Fruit fly (Drosophila melanogaster): ENCODE data around the gene Sgs5.

DNA sequence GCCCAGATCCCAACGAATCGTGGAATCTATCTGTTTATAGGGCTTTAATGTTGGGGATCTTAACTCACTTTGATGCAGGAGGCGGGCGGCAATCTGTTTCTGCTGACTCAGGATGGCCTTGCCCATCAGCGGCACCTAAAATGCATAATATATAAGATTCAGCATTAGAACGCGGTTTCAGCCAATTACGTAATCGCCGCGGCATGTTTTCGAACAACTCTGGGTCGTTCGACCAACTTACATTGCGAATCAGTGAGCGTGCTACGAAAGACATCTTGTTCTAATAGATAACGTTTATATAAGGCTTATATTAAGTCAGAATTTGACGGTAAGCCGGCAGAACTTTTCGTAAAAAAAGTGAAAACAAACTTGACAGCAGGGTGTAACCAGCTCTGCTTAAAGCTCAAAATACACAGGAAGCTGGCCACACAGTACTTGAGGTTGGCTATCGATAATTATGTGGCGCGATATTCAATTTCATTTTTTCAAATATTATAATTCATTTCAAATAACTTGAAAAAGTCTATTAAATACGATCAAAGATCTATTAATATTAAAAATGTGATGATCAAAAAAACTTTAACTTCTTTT, 49.0 kb upstream of the Sgs5 start, which contains the start of gene Prx3:
- no peak for TF ChIP-seq Sin3A (optimal IDR thresholded peaks at IDR 0.05)
- no peak for TF ChIP-seq h (optimal IDR thresholded peaks at IDR 0.05)
- TF ChIP-seq psq (optimal IDR thresholded peaks at IDR 0.05) = no peak
- TF ChIP-seq Myc (optimal IDR thresholded peaks at IDR 0.05) = no peak
- no peak for TF ChIP-seq insv (optimal IDR thresholded peaks at IDR 0.05)
- no peak for TF ChIP-seq ttk (optimal IDR thresholded peaks at IDR 0.05)
